Worm (Caenorhabditis elegans) whole organism, late embryonic: ENCODE data around the gene atf-6.

Experiments
- ceh-14 ChIP-seq: sonication (generic microtip); optimal IDR thresholded peaks from 2 replicates; lab custom pipeline; 2016; ENCODE audit warnings: missing genotype, missing genetic modification characterization, missing compliant biosample characterization
- ceh-9 ChIP-seq: sonication (generic microtip); optimal IDR thresholded peaks from 2 replicates; lab custom pipeline; 2016; ENCODE audit warnings: mild to moderate bottlenecking, missing genetic modification characterization, inconsistent platforms, missing compliant biosample characterization
- sox-4 ChIP-seq: sonication (generic microtip); optimal IDR thresholded peaks from 2 replicates; lab custom pipeline; 2017; ENCODE audit warnings: mild to moderate bottlenecking, missing genetic modification characterization, inconsistent platforms, missing compliant biosample characterization

ce11 chrX:12484749-12485148 lies 4.0 kb downstream of the atf-6 start, which contains the start of gene tbc-13:
- no peak for TF ChIP-seq ceh-14
- no peak for TF ChIP-seq sox-4
- no peak for TF ChIP-seq ceh-9
